Worm (Caenorhabditis elegans): ENCODE data around the gene skr-15.

DNA sequence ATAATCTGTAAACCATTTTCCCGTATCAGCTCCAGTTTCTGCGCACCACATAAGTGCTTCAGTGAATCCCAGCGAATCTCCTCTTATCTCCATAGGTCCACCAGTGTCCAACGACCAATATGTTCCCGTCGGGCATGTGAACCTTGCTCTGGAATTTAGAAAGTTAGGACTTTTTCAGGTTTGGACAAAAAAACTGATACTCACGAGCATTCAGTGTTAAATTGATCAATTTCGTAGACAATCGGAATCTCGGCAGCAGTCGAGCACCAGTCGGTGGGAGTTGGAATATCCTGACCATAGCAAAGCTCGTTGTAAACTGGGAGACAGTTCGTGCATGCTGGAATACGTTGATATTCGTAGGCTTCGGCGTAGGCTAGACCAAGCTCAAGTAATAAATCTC is 5.7 kb downstream of the skr-15 start:
- TF ChIP-seq attf-5 (GFP tag; optimal IDR thresholded peaks at IDR 0.05) (no peak), rpc-1 (optimal IDR thresholded peaks at IDR 0.05) (no peak), rpc-1 (tag; optimal IDR thresholded peaks at IDR 0.05) (no peak), akir-1 (GFP tag; optimal IDR thresholded peaks at IDR 0.05) (no peak), snpc-4 (GFP tag; optimal IDR thresholded peaks at IDR 0.05) (no peak), snpc-4 (tag; optimal IDR thresholded peaks at IDR 0.05) (no peak), B0035.1 (tag; optimal IDR thresholded peaks at IDR 0.05) (no peak), ets-4 (GFP tag; optimal IDR thresholded peaks at IDR 0.05) (no peak), tbp1 (GFP tag; optimal IDR thresholded peaks at IDR 0.05) (no peak), Y95B8A.8 (GFP tag; IDR thresholded peaks at IDR 0.05) (no peak)
